Worm (Caenorhabditis elegans) whole organism, early embryonic: ENCODE results near the gene fkh-7.

Experiments
- B0310.2 ChIP-seq: sonication (generic microtip); optimal IDR thresholded peaks from 2 replicates; lab custom pipeline; 2016; ENCODE audit warnings: mild to moderate bottlenecking, missing genetic modification characterization, missing compliant biosample characterization
- F13C5.2 ChIP-seq: sonication (generic microtip); optimal IDR thresholded peaks from 2 replicates; lab custom pipeline; 2017; ENCODE audit warnings: mild to moderate bottlenecking, missing genetic modification characterization, inconsistent platforms, missing compliant biosample characterization
- aly-1 ChIP-seq: sonication (generic microtip); optimal IDR thresholded peaks from 2 replicates; lab custom pipeline; 2016; ENCODE audit warnings: missing genetic modification characterization, missing compliant biosample characterization
- ama-1 ChIP-seq: fragments of 150-350 bp; optimal IDR thresholded peaks from 2 replicates; lab custom pipeline; 2014
- ceh-13 ChIP-seq: fragments of 200-800 bp; sonication (Bioruptor generic); optimal IDR thresholded peaks from 2 replicates; lab custom pipeline; 2018; ENCODE audit warnings: mild to moderate bottlenecking, missing genetic modification characterization, missing compliant biosample characterization
- ceh-36 ChIP-seq: sonication (generic microtip); optimal IDR thresholded peaks from 2 replicates; lab custom pipeline; 2016; ENCODE audit warnings: missing genetic modification characterization, inconsistent platforms, missing compliant biosample characterization
- hmg-4 ChIP-seq: fragments of 200-800 bp; sonication (Bioruptor generic); optimal IDR thresholded peaks from 2 replicates; lab custom pipeline; 2018; ENCODE audit warnings: mild to moderate bottlenecking, missing genetic modification characterization, missing compliant biosample characterization
- hnd-1 ChIP-seq: sonication (generic microtip); optimal IDR thresholded peaks from 2 replicates; lab custom pipeline; 2016; ENCODE audit warnings: missing genetic modification characterization, missing compliant biosample characterization
- pes-1 ChIP-seq: fragments of 200-800 bp; sonication (Bioruptor generic); IDR thresholded peaks from 2 replicates; pipeline ENCODE4 v1.3.6; 2022; ENCODE audit warnings: missing genetic modification reagents, missing genetic modification characterization, missing compliant biosample characterization
- scrt-1 ChIP-seq: fragments of 200-800 bp; sonication (Bioruptor generic); IDR thresholded peaks from 2 replicates; pipeline ENCODE4 v1.3.6; 2022; ENCODE audit warnings: missing genetic modification characterization, missing compliant biosample characterization
- tbx-37 ChIP-seq: fragments of 200-800 bp; sonication (Bioruptor generic); conservative IDR thresholded peaks from 2 replicates; pipeline ENCODE4 v1.3.6; 2022; ENCODE audit warnings: missing genetic modification reagents, missing genetic modification characterization, missing compliant biosample characterization
- tra-4 ChIP-seq: sonication (generic microtip); optimal IDR thresholded peaks from 2 replicates; lab custom pipeline; 2017; ENCODE audit warnings: missing genetic modification characterization, missing compliant biosample characterization

DNA sequence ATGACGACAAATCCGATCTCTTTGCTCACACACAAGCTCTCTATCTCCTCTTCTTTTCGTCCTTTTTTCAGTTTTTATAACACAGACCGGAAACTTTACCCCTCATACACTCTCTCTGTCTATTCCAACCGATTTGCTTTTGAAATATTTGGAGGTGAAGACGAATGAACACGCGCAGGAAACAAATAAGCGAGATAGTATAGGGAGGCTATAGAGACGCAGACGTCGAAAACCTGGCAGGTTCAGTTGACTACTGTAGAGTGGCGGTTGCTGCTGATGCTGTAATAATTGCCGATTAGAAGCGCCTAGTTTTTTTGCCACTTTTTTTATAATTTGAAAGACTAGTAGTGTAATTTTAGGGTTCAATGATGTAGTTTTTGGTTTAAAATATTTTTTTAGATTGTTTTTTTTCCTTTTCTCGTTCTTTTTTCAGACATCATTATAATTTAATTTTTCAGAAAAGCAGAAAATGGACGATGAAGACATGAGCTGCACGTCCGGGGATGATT lies 33.8 kb upstream of the fkh-7 start, which contains the start of gene ari-2:
- no peak for TF ChIP-seq scrt-1
- no peak for TF ChIP-seq F13C5.2 (tag; lab: Kevin White, UChicago)
- TF ChIP-seq hnd-1: no peak
- TF ChIP-seq B0310.2: no peak
- no peak for TF ChIP-seq tra-4 (tag; lab: Kevin White, UChicago)
- no peak for TF ChIP-seq ceh-36 (tag; lab: Kevin White, UChicago)
- no peak for TF ChIP-seq ama-1 (lab: Kevin White, UChicago)
- no peak for TF ChIP-seq hmg-4 (GFP tag; lab: Kevin White, UChicago)
- no peak for TF ChIP-seq ceh-13 (GFP tag; lab: Kevin White, UChicago)
- TF ChIP-seq aly-1 (tag; lab: Kevin White, UChicago): no peak
- TF ChIP-seq pes-1: no peak
- no peak for TF ChIP-seq tbx-37
